Fruit fly (Drosophila melanogaster) whole organism, larva: ENCODE data around the gene Gpdh3.

ENCODE experiments used
- noc ChIP-seq: fragments of 200-800 bp; sonication (Bioruptor generic); optimal IDR thresholded peaks from 3 replicates; lab custom pipeline; 2019; ENCODE audit warnings: missing biosample characterization, mild to moderate bottlenecking, missing genetic modification characterization, moderate library complexity

Gpdh3 gene

DNA sequence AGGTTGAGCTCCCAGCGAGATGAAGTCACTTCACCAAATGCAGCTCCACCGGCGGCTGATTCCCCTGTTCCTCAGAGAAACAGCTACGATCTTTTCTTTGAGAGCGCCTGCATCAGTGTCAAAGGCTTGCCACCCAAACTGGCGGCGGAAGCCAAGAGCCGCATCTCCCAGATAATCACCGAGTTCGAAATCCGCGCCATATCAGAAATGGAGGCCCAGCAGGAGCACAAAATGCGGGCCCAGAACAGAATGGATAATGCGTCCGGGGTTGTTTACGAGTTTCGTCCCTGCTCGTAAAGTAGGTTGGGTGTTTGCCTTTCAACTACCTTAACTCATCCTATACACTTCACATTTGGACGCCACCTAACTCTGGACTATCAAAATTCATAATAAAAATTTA, at the start of gene Gpdh3:
Gpdh3 (plus strand) TSS at position 301 of the 400 bp plus-strand sequence.
- no peak for TF ChIP-seq noc

DNA sequence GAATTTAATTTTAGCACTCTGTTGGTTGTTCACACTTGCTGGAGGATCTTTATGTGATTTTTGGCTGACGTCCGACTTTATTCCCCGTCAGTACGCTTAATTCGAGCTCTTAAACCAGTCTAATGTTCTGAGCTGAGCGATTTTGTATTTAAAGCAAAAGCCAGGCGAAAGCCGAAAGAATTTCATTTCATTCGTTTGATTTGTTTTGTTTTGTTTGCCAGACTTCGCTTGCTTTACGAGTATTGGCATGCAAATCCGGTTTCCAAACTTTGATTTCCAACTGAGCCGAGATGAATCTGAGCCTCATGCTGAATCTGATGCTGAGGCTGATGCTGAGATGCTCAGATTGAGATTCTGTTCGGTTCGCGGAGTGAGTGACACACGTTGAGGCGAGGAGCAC, 47.8 kb upstream of the Gpdh3 start, which contains the start of gene CG5391:
CG5391 (minus strand) TSS at position 101 of the 400 bp plus-strand sequence.
- no peak for TF ChIP-seq noc

DNA sequence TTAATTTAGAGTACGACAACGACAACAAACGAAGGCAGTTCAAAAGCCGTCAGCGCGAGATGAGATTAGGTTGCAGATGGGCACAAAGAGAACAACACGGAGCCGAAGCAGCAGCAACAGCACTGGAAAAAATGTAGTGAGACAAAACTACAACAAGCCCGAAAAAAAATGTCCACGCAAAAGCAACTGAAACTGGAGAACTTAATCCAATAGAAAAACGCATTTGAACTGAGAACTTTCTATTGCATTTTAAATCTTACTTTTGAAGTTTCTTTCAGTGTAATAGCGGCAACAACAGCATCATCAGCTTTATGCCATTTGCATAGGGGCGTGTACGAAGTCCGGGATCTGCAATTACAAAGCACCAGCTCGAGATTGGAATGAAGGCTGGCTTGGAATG, 42.3 kb upstream of the Gpdh3 start:
- TF ChIP-seq noc, result no peak

DNA sequence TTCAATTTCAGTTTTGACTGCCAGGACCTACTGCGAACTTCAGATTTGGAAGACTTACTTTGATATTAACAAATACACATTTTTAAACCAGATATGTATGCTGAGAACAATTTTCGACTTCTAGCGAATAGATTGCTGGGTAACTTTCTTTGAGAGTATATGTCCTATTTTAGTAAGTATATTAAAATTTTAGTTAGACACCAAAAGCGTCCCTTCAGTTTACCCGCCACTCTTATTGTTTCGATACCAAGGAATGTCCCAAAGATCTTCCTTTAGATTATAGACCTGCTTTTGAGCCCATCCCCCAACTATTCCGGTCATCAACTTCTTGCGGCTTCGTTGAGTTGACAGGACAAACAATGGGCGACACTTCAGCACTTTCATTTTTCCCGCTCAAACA, 41.6 kb upstream of the Gpdh3 start, which contains the start of gene CG5388:
CG5388 (minus strand) TSS at position 101 of the 400 bp plus-strand sequence.
- no peak for TF ChIP-seq noc

DNA sequence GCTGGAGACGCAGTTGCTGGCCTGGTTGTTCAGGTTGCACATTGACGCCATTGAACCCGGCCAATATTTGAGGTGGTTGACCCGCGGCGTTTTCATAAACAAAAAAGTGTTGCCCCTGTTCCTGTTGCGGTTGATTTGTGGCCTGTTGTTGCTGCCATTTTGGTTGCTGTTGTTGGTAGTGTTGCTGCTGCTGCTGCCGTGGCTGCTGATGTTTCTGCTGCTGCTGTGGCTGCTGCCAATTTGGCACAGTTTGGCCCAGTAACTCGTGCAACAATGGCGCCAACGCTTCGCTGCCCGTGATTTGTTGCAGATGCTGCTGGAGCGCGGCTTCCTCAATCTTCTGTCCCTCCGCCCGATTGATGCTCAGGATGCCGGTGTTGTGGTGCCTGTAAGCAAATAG, 40.2 kb upstream of the Gpdh3 start:
- TF ChIP-seq noc, result no peak

DNA sequence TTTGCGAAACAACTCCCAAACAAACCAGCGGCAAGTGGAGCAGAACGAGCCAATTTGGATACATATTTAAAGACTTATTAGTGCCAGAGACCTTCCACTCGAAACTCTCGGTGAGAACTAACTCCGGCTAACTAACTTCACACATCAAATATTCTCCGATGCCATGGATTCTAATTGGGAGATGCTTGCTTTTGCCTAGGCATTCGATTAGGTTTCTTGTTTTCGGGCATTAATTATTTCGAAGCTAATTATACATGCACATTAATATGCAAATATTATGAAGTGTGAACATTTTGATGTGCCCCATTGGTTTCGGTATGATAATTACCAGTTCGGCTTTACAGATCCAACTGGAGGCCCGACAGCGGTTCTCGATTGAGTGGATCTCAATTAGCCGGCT, 39.7 kb upstream of the Gpdh3 start, which contains the start of gene CG5386:
CG5386 (minus strand) TSS at position 101 of the 400 bp plus-strand sequence.
- TF ChIP-seq noc, result no peak

DNA sequence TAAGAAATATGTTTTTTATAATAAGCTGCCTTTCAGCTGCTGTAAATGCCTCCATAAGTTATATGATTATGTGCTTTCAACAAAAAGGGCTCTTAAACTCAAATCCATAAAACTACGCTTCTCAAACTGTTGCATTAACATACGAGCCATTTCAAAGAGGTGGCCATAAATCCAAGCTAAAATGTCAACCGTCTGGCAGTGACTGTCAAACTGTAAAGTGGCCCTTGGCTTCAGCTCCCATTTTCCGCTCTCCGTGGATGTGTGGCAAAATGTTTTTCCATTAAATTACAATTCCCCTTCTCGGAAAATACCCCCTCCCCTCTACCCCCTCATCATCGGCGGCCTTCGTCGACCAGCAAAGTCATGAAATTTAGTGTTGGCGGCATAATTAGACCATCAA, 39.1 kb upstream of the Gpdh3 start:
- no peak for TF ChIP-seq noc

DNA sequence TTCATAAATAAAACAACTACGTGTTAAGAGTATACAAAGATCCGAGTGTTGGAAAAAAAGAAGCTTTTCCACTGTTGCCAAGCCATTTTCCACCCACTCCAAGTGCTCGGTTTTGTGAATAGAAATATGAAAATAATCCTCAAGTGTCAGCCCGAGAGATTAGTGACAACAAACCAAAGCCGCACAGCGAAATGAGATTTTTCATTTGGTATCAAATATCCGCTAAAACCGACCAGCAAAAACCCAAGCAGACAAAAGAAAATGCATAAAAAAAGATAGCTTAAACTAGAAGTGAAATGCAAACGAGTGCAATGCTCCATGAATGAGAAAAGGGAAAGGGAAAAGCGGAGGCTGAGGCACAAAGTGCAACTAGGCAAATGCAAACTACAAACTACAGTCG, 30.4 kb upstream of the Gpdh3 start, which contains the start of gene rdhB:
rdhB (plus strand) TSS at position 301 of the 400 bp plus-strand sequence.
- TF ChIP-seq noc, result no peak

DNA sequence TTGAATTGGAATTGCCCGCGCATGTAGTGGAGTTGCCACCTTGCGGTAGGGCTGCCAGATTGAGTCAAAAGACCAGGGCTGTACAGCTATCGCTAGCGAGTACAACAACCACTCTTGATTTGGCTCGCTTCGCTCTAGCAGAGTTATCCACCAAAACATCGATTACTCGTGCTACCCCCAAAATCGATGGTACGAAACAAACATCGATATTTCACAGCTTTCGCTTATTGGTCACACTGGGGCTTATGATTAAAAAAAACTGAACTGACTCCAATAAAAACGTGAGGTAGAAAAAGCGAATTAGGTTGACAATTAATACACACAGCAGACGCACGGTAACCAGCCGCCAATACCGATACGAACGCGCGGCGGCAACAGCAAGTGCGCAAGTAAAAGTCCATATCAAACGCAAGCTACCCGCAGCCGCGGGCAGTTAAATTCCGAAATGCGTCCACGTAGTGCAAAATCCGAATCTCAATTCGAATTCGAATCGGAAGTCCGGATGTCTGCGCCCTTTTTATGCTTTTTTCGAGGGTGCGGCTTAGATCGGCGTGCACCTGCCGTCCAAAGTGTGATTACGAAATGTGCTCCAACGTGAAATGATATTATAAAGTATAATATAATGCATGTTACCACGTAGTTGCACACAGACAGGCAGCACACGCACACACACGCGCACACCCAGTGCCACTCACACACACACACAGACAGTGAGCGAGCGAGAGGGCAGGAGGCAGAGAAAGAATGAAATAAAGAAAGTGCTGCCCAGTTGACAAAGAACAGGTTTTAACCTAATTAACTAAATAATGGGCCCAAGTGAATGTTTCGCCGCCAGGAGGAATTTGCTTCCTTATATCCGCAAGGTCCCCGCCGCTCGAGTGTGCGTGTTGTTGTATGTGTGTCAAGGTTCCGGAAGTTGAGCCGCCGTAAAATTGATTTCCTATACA, 25.1 kb upstream of the Gpdh3 start, which contains the start of gene Sar1:
Sar1 (plus strand) TSS at position 222 of the 947 bp plus-strand sequence.
- TF ChIP-seq noc, result peak; percentile 48

DNA sequence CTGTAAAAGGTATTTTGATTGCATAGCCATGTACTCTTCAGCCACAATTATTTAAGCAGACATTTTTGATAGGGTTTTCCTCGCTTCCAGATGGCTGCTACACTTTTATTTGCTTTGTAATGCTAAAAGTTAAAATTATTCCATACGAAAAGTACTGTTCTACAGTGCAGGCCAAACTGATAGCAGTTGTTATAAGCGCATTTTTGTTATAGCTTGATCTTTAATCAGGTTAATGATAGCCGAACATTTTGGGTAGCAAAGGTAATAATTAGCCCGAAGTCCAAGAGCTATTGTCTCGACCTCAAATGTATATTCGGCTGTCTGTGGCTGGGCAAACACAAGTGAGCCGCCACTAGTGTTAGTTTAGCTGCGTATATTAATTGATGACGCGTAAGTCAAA, 23.9 kb upstream of the Gpdh3 start:
- peak; percentile 14 for TF ChIP-seq noc

DNA sequence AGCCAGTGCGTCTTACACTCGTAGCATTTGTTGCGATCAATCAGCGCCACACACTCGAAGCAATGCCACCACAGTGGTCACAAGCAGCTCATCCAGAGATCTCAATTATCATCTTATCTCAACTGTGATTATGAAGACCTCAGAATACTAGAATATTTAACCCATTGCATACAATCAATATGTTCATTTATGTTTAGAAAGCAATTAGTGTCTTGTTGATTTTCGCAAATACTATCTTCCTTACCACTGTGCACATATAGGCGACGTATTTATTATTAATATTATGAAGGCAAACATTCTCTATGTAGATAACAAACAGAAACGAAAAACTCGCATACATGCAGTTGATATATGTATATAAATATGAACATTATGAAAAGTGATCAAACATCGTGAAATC, 23.0 kb upstream of the Gpdh3 start:
- TF ChIP-seq noc, result peak; percentile 73

DNA sequence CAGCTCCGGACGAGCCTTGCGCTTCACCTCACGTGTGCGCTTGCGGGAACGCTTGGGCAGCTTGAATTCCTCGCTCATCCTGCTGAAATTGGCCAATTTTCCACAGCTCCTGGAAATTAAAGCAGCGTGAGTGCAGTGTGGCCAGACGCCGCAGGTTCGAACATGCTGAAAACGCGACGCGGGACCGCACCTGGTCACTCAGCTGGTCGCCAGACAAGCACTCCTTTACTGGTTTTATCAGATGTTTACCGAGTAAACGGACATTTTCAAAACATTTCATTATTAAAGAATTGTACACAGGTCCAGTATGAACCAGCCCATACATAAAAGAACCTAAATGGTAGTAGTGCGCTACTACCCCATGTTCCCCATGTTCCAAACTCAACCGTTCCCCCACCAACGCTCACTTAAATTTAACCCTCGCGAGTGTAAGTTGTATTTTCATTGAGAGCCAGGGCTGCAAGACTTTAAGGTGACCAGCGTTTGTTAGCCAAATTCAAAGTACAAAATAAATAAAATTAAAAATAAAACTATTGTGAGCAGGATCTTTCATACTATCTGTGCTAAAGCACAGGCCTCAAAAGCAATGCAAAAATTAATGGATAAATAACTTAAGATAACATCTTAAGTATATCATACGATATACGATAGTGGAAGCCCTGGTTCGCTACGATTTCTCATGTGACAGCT, 19.5 kb upstream of the Gpdh3 start, which contains the start of the genes JMJD6, CG7071 and Muted:
JMJD6 (minus strand) TSS at position 154 of the 690 bp plus-strand sequence.
CG7071 (plus strand) TSS at position 403 of the 690 bp plus-strand sequence.
Muted (plus strand) TSS at position 403 of the 690 bp plus-strand sequence.
- TF ChIP-seq noc, result peak; percentile 93

DNA sequence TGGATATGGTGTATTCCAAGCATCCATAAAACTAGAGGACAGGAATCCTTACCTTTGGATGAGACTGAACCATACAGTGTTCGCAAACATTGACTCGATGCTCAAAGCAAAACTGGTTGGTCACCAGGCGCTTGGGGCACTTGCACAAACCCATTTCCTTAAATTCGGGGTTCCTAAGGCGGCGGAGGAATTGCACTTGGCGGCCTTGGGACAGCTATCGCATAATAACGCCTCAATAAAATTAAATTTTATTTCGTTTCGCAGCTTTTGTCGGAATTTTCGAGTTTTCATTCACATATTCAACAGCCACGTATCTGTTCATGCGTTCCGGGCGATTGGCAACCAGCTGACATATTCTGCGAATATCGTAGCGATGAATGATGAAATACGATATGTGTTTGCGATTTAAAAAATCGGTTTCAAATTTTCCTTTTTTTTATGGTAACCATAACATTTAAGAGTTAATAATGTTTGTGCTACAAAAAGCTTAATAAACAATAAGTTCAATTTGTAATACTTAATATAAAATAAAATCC, 16.1 kb upstream of the Gpdh3 start, which contains the start of gene CG5382:
CG5382 (minus strand) TSS at position 324 of the 536 bp plus-strand sequence.
- TF ChIP-seq noc, result no peak

DNA sequence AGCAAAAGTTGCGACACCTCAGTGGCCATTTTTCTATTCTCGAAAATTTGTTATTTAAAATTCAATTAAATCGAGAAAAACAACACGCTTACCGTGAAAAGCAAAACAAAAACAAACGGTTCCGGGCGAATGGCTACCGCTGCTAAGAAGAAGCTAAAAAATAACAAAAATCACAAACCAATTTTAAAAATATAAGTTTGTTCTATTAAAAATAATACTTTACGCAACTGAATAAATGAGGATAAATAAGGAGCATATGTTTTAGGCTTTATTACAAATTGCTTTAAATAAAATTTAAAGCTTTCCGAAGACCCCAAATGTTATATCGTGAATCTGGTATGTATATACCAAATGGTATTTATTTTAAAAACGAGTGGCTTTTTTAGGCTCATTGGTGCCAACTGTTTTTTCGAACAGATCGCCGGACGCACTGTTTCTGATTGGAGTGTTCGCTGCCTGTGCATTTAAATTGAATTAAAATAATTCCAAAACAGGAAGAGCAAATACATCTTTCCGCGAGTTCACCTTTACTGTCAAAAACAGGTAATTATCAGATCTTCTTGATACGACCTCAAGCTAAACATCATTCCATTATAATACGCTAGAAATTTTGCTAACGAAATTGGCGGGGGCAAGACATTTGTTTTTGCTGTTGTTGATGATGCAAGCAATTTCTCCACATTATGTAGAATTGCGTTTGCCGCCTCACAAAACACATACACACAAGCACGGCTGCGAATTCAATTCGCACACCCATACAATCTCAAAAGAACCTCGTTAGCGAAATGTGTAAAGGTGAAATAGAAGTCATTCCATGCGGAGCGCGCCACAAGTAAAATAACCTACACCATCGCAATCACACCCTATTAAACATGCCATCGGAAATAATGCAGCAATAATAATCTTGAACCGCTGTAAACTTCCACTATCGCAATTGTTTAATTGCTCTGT, 14.4 kb upstream of the Gpdh3 start, which contains the start of the genes Polr3F and PyK:
Polr3F (minus strand) TSS at position 248 of the 951 bp plus-strand sequence.
PyK (plus strand) TSS at position 411 of the 951 bp plus-strand sequence.
- no peak for TF ChIP-seq noc
